Worm (Caenorhabditis elegans) whole organism, L4 larva: ENCODE measurements around the gene C49A9.2.
"Not testable (repeated sequence)": the region's sequence is repeated elsewhere in the genome, so short reads cannot be mapped to it uniquely, and the experiment has no call there.

ENCODE experiments used
- ama-1 ChIP-seq: fragments of 150-350 bp; optimal IDR thresholded peaks from 2 replicates; lab custom pipeline; 2014; ENCODE audit warnings: inconsistent platforms, mixed read lengths
- fos-1 ChIP-seq: fragments of 150-350 bp; optimal IDR thresholded peaks from 2 replicates; lab custom pipeline; 2014; ENCODE audit warnings: missing biosample characterization, missing genetic modification characterization
- nhr-28 ChIP-seq: fragments of 150-350 bp; optimal IDR thresholded peaks from 2 replicates; lab custom pipeline; 2014; ENCODE audit warnings: missing biosample characterization, missing genetic modification characterization

ce11 chrIV:6253000-6253399 is 27.8 kb downstream of the C49A9.2 start, which contains the start of gene T13A10.2:
- not testable (repeated sequence) for TF ChIP-seq nhr-28 (tag; lab: Kevin White, UChicago); ama-1 (lab: Kevin White, UChicago); fos-1 (tag; lab: Kevin White, UChicago)
